Worm (Caenorhabditis elegans): ENCODE results near the gene clec-174.

DNA sequence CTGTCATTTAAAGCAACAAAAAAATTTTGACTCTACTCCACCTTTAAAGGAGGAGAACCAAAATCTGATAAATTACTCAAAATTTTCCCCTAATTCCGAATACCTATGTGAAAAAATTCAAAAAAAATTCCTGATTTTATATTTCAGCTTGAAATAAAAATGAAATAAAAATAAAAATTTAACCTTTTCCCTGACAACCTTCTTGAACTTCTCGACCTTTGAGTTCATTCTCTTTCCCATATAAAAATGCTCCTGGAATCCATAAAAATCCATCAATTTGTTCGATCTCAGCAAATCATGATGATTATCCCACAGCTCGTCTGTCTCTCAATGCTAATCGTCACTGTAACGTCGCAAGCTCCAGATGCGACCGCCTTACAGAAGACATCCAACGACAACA, 38.6 kb downstream of the clec-174 start, which contains the start of gene F56D6.6:
- no peak for TF ChIP-seq lin-39 (tag; optimal IDR thresholded peaks at IDR 0.05)
- no peak for TF ChIP-seq nhr-19 (GFP tag; conservative IDR thresholded peaks at IDR 0.05)
- TF ChIP-seq lin-13 (GFP tag; optimal IDR thresholded peaks at IDR 0.05) = no peak
- no peak for TF ChIP-seq aly-2 (tag; optimal IDR thresholded peaks at IDR 0.05)
- no peak for TF ChIP-seq snpc-4 (tag; optimal IDR thresholded peaks at IDR 0.05)
- TF ChIP-seq ztf-11 (tag; optimal IDR thresholded peaks at IDR 0.05) = no peak
- TF ChIP-seq skn-1 (tag; optimal IDR thresholded peaks at IDR 0.05) = no peak
- TF ChIP-seq lir-3 (tag; optimal IDR thresholded peaks at IDR 0.05; ENCODE audit: poor library complexity) = no peak
- no peak for TF ChIP-seq ceh-63 (GFP tag; optimal IDR thresholded peaks at IDR 0.05)
- no peak for TF ChIP-seq mdl-1 (tag; optimal IDR thresholded peaks at IDR 0.05)
- TF ChIP-seq vab-15 (tag; optimal IDR thresholded peaks at IDR 0.05) = no peak
- no peak for TF ChIP-seq unc-86 (tag; optimal IDR thresholded peaks at IDR 0.05)
- TF ChIP-seq dpl-1 (GFP tag; optimal IDR thresholded peaks at IDR 0.05) = no peak

Measured in whole organism, L1 larva.